Fruit fly (Drosophila melanogaster) whole organism, embryonic: Measurements from ENCODE around the gene AlaRS-m.

Experiments
- Blimp-1 ChIP-seq: fragments of 200-800 bp; sonication (Bioruptor generic); optimal IDR thresholded peaks from 3 replicates; lab custom pipeline; 2018; ENCODE audit warnings: missing biosample characterization, missing genetic modification characterization, mild to moderate bottlenecking, moderate library complexity, missing genetic modification reagents
- CG10147 ChIP-seq: fragments of 200-800 bp; sonication (Bioruptor generic); optimal IDR thresholded peaks from 2 replicates; lab custom pipeline; 2019; ENCODE audit warnings: missing biosample characterization, mild to moderate bottlenecking, missing genetic modification characterization, moderate library complexity
- CG10959 ChIP-seq: fragments of 200-800 bp; sonication (Bioruptor generic); IDR thresholded peaks from 2 replicates; pipeline ENCODE4 v1.3.6; 2022; ENCODE audit warnings: missing biosample characterization, missing genetic modification characterization
- CG11504 ChIP-seq: fragments of 200-800 bp; sonication (Bioruptor generic); optimal IDR thresholded peaks from 3 replicates; lab custom pipeline; 2019; ENCODE audit warnings: missing biosample characterization, mild to moderate bottlenecking, missing genetic modification characterization, moderate library complexity
- CG12071 ChIP-seq: fragments of 200-800 bp; sonication (Bioruptor generic); optimal IDR thresholded peaks from 3 replicates; lab custom pipeline; 2018; ENCODE audit warnings: missing biosample characterization, mild to moderate bottlenecking, missing genetic modification characterization
- CG13424 ChIP-seq: fragments of 200-800 bp; sonication (Bioruptor generic); optimal IDR thresholded peaks from 2 replicates; lab custom pipeline; 2019; ENCODE audit warnings: missing biosample characterization, mild to moderate bottlenecking, missing genetic modification characterization, moderate library complexity
- CG14014 ChIP-seq: fragments of 200-800 bp; sonication (Bioruptor generic); IDR thresholded peaks from 2 replicates; pipeline ENCODE4 v1.3.6; 2022; ENCODE audit warnings: missing biosample characterization, missing genetic modification characterization
- CG17568 ChIP-seq: fragments of 200-800 bp; sonication (Bioruptor generic); optimal IDR thresholded peaks from 2 replicates; lab custom pipeline; 2018; ENCODE audit warnings: missing biosample characterization, mild to moderate bottlenecking, missing genetic modification characterization, moderate library complexity
- CG17802 ChIP-seq: fragments of 200-800 bp; sonication (Bioruptor generic); optimal IDR thresholded peaks from 2 replicates; lab custom pipeline; 2018; ENCODE audit warnings: missing biosample characterization, mild to moderate bottlenecking, missing genetic modification characterization, moderate library complexity
- CG17912 ChIP-seq: fragments of 200-800 bp; sonication (Bioruptor generic); optimal IDR thresholded peaks from 2 replicates; lab custom pipeline; 2018; ENCODE audit warnings: missing biosample characterization, mild to moderate bottlenecking, missing genetic modification characterization
- CG18262 ChIP-seq: fragments of 200-800 bp; optimal IDR thresholded peaks from 3 replicates; lab custom pipeline; 2019; ENCODE audit warnings: missing biosample characterization, mild to moderate bottlenecking, missing genetic modification characterization, moderate library complexity
- CG32772 ChIP-seq: fragments of 200-800 bp; sonication (Bioruptor generic); IDR thresholded peaks from 2 replicates; pipeline ENCODE4 v1.3.6; 2022; ENCODE audit warnings: missing biosample characterization, missing genetic modification characterization
- CG4617 ChIP-seq: fragments of 200-800 bp; sonication (Bioruptor generic); optimal IDR thresholded peaks from 3 replicates; lab custom pipeline; 2016; ENCODE audit warnings: missing biosample characterization, missing genetic modification characterization, borderline replicate concordance
- CG5245 ChIP-seq: fragments of 200-800 bp; sonication (Bioruptor generic); optimal IDR thresholded peaks from 3 replicates; lab custom pipeline; 2016; ENCODE audit warnings: missing biosample characterization, missing genetic modification characterization
- CG7745 ChIP-seq: fragments of 200-800 bp; sonication (Bioruptor generic); optimal IDR thresholded peaks from 2 replicates; lab custom pipeline; 2018; ENCODE audit warnings: missing biosample characterization, mild to moderate bottlenecking, missing genetic modification characterization, moderate library complexity
- CG7839 ChIP-seq: fragments of 200-800 bp; sonication (Bioruptor generic); optimal IDR thresholded peaks from 3 replicates; lab custom pipeline; 2018; ENCODE audit warnings: missing biosample characterization, mild to moderate bottlenecking, missing genetic modification characterization, moderate library complexity
- CG8290 ChIP-seq, 3 experiments: fragments of 200-800 bp; sonication (Bioruptor generic); optimal IDR thresholded peaks; 2 replicates each; lab custom pipeline; 2016 to 2019; ENCODE audit warnings: missing biosample characterization in 3 of 3, missing genetic modification characterization in 3 of 3, mild to moderate bottlenecking in 2 of 3, moderate library complexity in 1 of 3
- CG9797 ChIP-seq: fragments of 200-800 bp; sonication (Bioruptor generic); optimal IDR thresholded peaks from 3 replicates; lab custom pipeline; 2018; ENCODE audit warnings: missing biosample characterization, mild to moderate bottlenecking, missing genetic modification characterization
- CG9817 ChIP-seq: fragments of 200-800 bp; sonication (Bioruptor generic); optimal IDR thresholded peaks from 2 replicates; lab custom pipeline; 2018; ENCODE audit warnings: missing biosample characterization, mild to moderate bottlenecking, missing genetic modification characterization, moderate library complexity
- Doc2 ChIP-seq: fragments of 200-800 bp; sonication (Bioruptor generic); IDR thresholded peaks from 2 replicates; pipeline ENCODE4 v1.3.6; 2022; ENCODE audit warnings: missing biosample characterization, missing genetic modification characterization
- E2f2 ChIP-seq: fragments of 200-800 bp; sonication (Bioruptor generic); IDR thresholded peaks from 2 replicates; pipeline ENCODE4 v1.3.6; 2022; ENCODE audit warnings: missing biosample characterization, missing genetic modification characterization
- Fer1 ChIP-seq: fragments of 200-800 bp; sonication (Bioruptor generic); optimal IDR thresholded peaks from 2 replicates; lab custom pipeline; 2017; ENCODE audit warnings: missing biosample characterization, mild to moderate bottlenecking, missing genetic modification characterization
- Fer3 ChIP-seq: fragments of 200-800 bp; sonication (Bioruptor generic); optimal IDR thresholded peaks from 2 replicates; lab custom pipeline; 2018; ENCODE audit warnings: missing biosample characterization, mild to moderate bottlenecking, missing genetic modification characterization, moderate library complexity
- HLH54F ChIP-seq: fragments of 200-800 bp; sonication (Bioruptor generic); optimal IDR thresholded peaks from 3 replicates; lab custom pipeline; 2016; ENCODE audit warnings: missing biosample characterization, missing genetic modification characterization
- Jarid2 ChIP-seq: fragments of 200-800 bp; sonication (Bioruptor generic); optimal IDR thresholded peaks from 3 replicates; lab custom pipeline; 2017; ENCODE audit warnings: mild to moderate bottlenecking, missing biosample characterization, missing genetic modification reagents, missing genetic modification characterization
- Myb ChIP-seq: fragments of 200-800 bp; sonication (Bioruptor generic); optimal IDR thresholded peaks from 2 replicates; lab custom pipeline; 2016; ENCODE audit warnings: missing biosample characterization, missing genetic modification characterization
- NC2α ChIP-seq: fragments of 200-800 bp; sonication (Bioruptor generic); optimal IDR thresholded peaks from 2 replicates; lab custom pipeline; 2016; ENCODE audit warnings: missing biosample characterization, missing genetic modification characterization
- Nf-YA ChIP-seq: fragments of 200-800 bp; sonication (Bioruptor generic); IDR thresholded peaks from 2 replicates; pipeline ENCODE4 v1.3.6; 2022; ENCODE audit warnings: missing biosample characterization, missing genetic modification characterization
- Spps ChIP-seq: fragments of 200-800 bp; sonication (Bioruptor generic); optimal IDR thresholded peaks from 2 replicates; lab custom pipeline; 2018; ENCODE audit warnings: missing biosample characterization, mild to moderate bottlenecking, missing genetic modification characterization
- Sry-β ChIP-seq: fragments of 200-800 bp; sonication (Bioruptor generic); optimal IDR thresholded peaks from 2 replicates; lab custom pipeline; 2018; ENCODE audit warnings: missing biosample characterization, mild to moderate bottlenecking, missing genetic modification characterization, moderate library complexity
- Trl ChIP-seq, 3 experiments: fragments of >200 bp in 2 of 3; fragments of 200-800 bp in 1 of 3; sonication (Bioruptor generic) in 1 of 3; optimal IDR thresholded peaks; 2 replicates in 1 of 3; 3 replicates in 2 of 3; lab custom pipeline; 2016 to 2017; ENCODE audit warnings: missing biosample characterization in 1 of 3, missing genetic modification characterization in 1 of 3
- ems ChIP-seq: fragments of 200-800 bp; sonication (Bioruptor generic); optimal IDR thresholded peaks from 3 replicates; lab custom pipeline; 2016; ENCODE audit warnings: missing biosample characterization, missing genetic modification characterization
- en ChIP-seq: fragments of 200-800 bp; sonication (Bioruptor generic); optimal IDR thresholded peaks from 2 replicates; lab custom pipeline; 2016; ENCODE audit warnings: missing biosample characterization, missing genetic modification characterization
- gfzf ChIP-seq: fragments of 200-800 bp; sonication (Bioruptor generic); optimal IDR thresholded peaks from 2 replicates; lab custom pipeline; 2016; ENCODE audit warnings: missing biosample characterization, mild to moderate bottlenecking, missing genetic modification characterization, moderate library complexity
- gsb ChIP-seq: fragments of 200-800 bp; sonication (Bioruptor generic); IDR thresholded peaks from 2 replicates; pipeline ENCODE4 v1.3.6; 2022; ENCODE audit warnings: missing biosample characterization, missing genetic modification characterization
- hb ChIP-seq: fragments of 200-800 bp; sonication (Bioruptor generic); IDR thresholded peaks from 3 replicates; pipeline ENCODE4 v1.3.6; 2022; ENCODE audit warnings: missing biosample characterization, missing genetic modification characterization; ENCODE audit not compliant: partially characterized antibody
- her ChIP-seq: fragments of 200-800 bp; sonication (Bioruptor generic); optimal IDR thresholded peaks from 2 replicates; lab custom pipeline; 2016; ENCODE audit warnings: missing biosample characterization, missing genetic modification characterization
- ind ChIP-seq: fragments of 200-800 bp; sonication (Bioruptor generic); optimal IDR thresholded peaks from 3 replicates; lab custom pipeline; 2016; ENCODE audit warnings: missing biosample characterization, missing genetic modification characterization
- kah ChIP-seq: fragments of 200-800 bp; sonication (Bioruptor generic); optimal IDR thresholded peaks from 2 replicates; lab custom pipeline; 2018; ENCODE audit warnings: missing biosample characterization, mild to moderate bottlenecking, missing genetic modification characterization
- lola ChIP-seq, 3 experiments: fragments of >200 bp in 2 of 3; fragments of 200-800 bp in 1 of 3; sonication (Bioruptor generic) in 1 of 3; optimal IDR thresholded peaks; 2 replicates each; lab custom pipeline; 2017 to 2019; ENCODE audit warnings: missing biosample characterization in 3 of 3, missing genetic modification characterization in 3 of 3, mild to moderate bottlenecking in 1 of 3, moderate library complexity in 1 of 3
- phol ChIP-seq: fragments of 200-800 bp; sonication (Bioruptor generic); optimal IDR thresholded peaks from 3 replicates; lab custom pipeline; 2018; ENCODE audit warnings: missing biosample characterization, mild to moderate bottlenecking, missing genetic modification characterization, moderate library complexity
- pita ChIP-seq: fragments of 200-800 bp; sonication (Bioruptor generic); optimal IDR thresholded peaks from 2 replicates; lab custom pipeline; 2017; ENCODE audit warnings: missing biosample characterization, mild to moderate bottlenecking, missing genetic modification characterization
- pnt ChIP-seq: fragments of 200-800 bp; sonication (Bioruptor generic); optimal IDR thresholded peaks from 3 replicates; lab custom pipeline; 2016; ENCODE audit warnings: missing biosample characterization, missing genetic modification characterization
- run ChIP-seq: fragments of 200-800 bp; sonication (Bioruptor generic); optimal IDR thresholded peaks from 3 replicates; lab custom pipeline; 2018; ENCODE audit warnings: missing biosample characterization, mild to moderate bottlenecking, missing genetic modification characterization
- shn ChIP-seq: fragments of 200-800 bp; sonication (Bioruptor generic); optimal IDR thresholded peaks from 3 replicates; lab custom pipeline; 2016; ENCODE audit warnings: missing biosample characterization, missing genetic modification characterization
- slp2 ChIP-seq: fragments of 200-800 bp; sonication (Bioruptor generic); optimal IDR thresholded peaks from 2 replicates; lab custom pipeline; 2016; ENCODE audit warnings: missing biosample characterization, missing genetic modification characterization
- toy ChIP-seq: fragments of 200-800 bp; sonication (Bioruptor generic); IDR thresholded peaks from 2 replicates; pipeline ENCODE4 v1.3.6; 2022; ENCODE audit warnings: missing biosample characterization, missing genetic modification characterization

Gene AlaRS-m

DNA sequence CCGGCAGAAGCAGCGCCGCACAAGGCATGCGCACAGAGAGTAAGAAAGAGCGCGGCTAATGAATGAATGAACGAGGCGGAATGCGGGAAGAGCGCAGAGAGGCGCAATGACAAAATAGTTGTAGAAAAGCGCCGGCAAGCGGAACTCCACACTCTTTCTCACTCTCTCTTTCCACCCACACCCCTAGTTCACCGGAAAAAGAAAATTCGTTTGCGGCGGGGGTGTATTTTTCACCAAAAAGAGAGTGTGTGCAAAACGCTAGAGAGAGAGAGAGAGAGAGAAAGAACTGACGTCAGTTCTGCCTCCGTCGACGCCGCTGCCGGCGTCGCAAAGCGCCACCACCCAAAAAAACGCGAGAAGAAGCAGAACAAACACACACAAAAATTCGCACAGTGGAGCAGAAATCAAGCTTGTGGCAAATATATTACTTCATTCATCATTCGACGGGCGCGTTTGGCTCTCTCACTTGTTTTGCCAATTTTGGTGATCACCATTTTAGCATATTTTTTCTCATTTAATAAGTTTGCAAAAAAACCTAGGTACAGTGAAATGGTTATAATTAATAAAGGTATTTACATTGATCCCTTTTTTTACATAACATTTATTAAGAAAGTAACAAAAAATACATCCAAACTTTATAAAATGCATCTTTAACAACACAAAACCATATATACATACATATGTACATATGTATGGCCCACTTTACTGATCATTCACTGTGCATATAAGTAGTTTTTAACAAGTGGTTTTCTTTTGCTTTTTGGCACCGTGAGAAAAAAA lies 39.2 kb downstream of the AlaRS-m start (continued):
- TF ChIP-seq CG8290 (GFP tag; optimal IDR thresholded peaks at IDR 0.05; lab: Kevin White, UChicago) = no peak
- peak in 1 of 2 experiments; percentile 8 for TF ChIP-seq CG8290 (tag; optimal IDR thresholded peaks at IDR 0.05; lab: Kevin White, UChicago)
- no peak for TF ChIP-seq CG10959 (GFP tag; lab: Robert Waterston, UW)
- TF ChIP-seq en (GFP tag; lab: Kevin White, UChicago) = no peak
- no peak for TF ChIP-seq Doc2 (GFP tag; lab: Robert Waterston, UW)
- TF ChIP-seq Spps (tag; lab: Kevin White, UChicago) = no peak
- TF ChIP-seq CG9817 (tag; lab: Kevin White, UChicago) = peak; percentile 24
- peak; percentile 33 for TF ChIP-seq Blimp-1 (GFP tag; lab: Kevin White, UChicago)
- TF ChIP-seq toy (GFP tag; lab: Robert Waterston, UW) = no peak
- no peak for TF ChIP-seq gfzf
- peak; percentile 21 for TF ChIP-seq CG5245 (GFP tag; lab: Kevin White, UChicago)
- TF ChIP-seq CG10147 (GFP tag; lab: Kevin White, UChicago) = peak; percentile 8
- TF ChIP-seq hb (GFP tag; lab: Robert Waterston, UW) = no peak
- peak; percentile 69 for TF ChIP-seq phol (tag; lab: Kevin White, UChicago)
- TF ChIP-seq E2f2 (GFP tag; lab: Robert Waterston, UW) = peak; percentile 19; the same call in 1 of the 2 replicates
- TF ChIP-seq lola (GFP tag; optimal IDR thresholded peaks at IDR 0.05; lab: Kevin White, UChicago) = no peak
- TF ChIP-seq her (GFP tag; lab: Kevin White, UChicago) = no peak
- peak; percentile 29 for TF ChIP-seq pnt
- no peak for TF ChIP-seq pita (GFP tag; lab: Kevin White, UChicago)
- no peak for TF ChIP-seq Sry-β (GFP tag; lab: Kevin White, UChicago)
- TF ChIP-seq HLH54F (GFP tag; lab: Kevin White, UChicago) = peak; percentile 70
- TF ChIP-seq CG14014 (GFP tag; lab: Robert Waterston, UW) = peak; percentile 49; the same call in 1 of the 2 replicates
- no peak for TF ChIP-seq CG4617 (GFP tag; lab: Kevin White, UChicago)
- peak; percentile 56 for TF ChIP-seq CG18262 (tag; lab: Kevin White, UChicago)
- TF ChIP-seq ind = peak; percentile 60
- no peak for TF ChIP-seq Jarid2 (GFP tag; lab: Kevin White, UChicago)
- TF ChIP-seq CG13424 (tag; lab: Kevin White, UChicago) = peak; percentile 55
- TF ChIP-seq CG11504 = peak; percentile 73
- no peak for TF ChIP-seq run
- no peak for TF ChIP-seq CG17802 (tag; lab: Kevin White, UChicago)
- TF ChIP-seq CG17912 = no peak
- no peak for TF ChIP-seq CG9797 (GFP tag; lab: Kevin White, UChicago)
- TF ChIP-seq ems (GFP tag; lab: Kevin White, UChicago) = peak; percentile 32
- TF ChIP-seq kah (GFP tag; lab: Kevin White, UChicago) = no peak
- TF ChIP-seq shn (GFP tag; lab: Kevin White, UChicago) = peak; percentile 55
- TF ChIP-seq Nf-YA (GFP tag; lab: Robert Waterston, UW) = no peak
- peak; percentile 22; the same call in 1 of the 2 replicates for TF ChIP-seq gsb (GFP tag; lab: Robert Waterston, UW)
- TF ChIP-seq CG12071 = no peak
- TF ChIP-seq CG17568 (GFP tag; lab: Kevin White, UChicago) = no peak
- peak; percentile 11 for TF ChIP-seq slp2 (GFP tag; lab: Kevin White, UChicago)
- peak; percentile 50 for TF ChIP-seq Fer3 (tag; lab: Kevin White, UChicago)
- peak; percentile 35 for TF ChIP-seq Fer1
- TF ChIP-seq CG7839 (tag; lab: Kevin White, UChicago) = peak; percentile 64
- TF ChIP-seq CG7745 (tag; lab: Kevin White, UChicago) = no peak
- TF ChIP-seq CG32772 = 0 out of 2 replicates have a peak, but pooled peaks have one; percentile 11
- TF ChIP-seq Myb (GFP tag; lab: Kevin White, UChicago) = peak; percentile 38
- no peak for TF ChIP-seq NC2α
- peak; percentile 98 to 99 for TF ChIP-seq Trl (optimal IDR thresholded peaks at IDR 0.05; lab: Kevin White, UChicago)
- peak; percentile 59 for TF ChIP-seq Trl (GFP tag; optimal IDR thresholded peaks at IDR 0.05; lab: Kevin White, UChicago)
